Worm (Caenorhabditis elegans): Measurements from ENCODE around the gene clec-202.

The clec-202 gene

ce11 chrIV:17342667-17343066, 18.6 kb upstream of the clec-202 start, which contains the start of gene C49C3.21:
C49C3.21 (plus strand) TSS chrIV:17342967.
- TF ChIP-seq ceh-39 (tag; optimal IDR thresholded peaks at IDR 0.05) (no peak), ceh-83 (GFP tag; optimal IDR thresholded peaks at IDR 0.05) (no peak), nhr-76 (tag; optimal IDR thresholded peaks at IDR 0.05) (no peak), ces-1 (GFP tag; optimal IDR thresholded peaks at IDR 0.05) (no peak), unc-120 (tag; optimal IDR thresholded peaks at IDR 0.05; ENCODE audit: poor library complexity, severe bottlenecking) (no peak), tbx-8 (GFP tag; optimal IDR thresholded peaks at IDR 0.05) (no peak), bed-3 (GFP tag; optimal IDR thresholded peaks at IDR 0.05) (no peak), drap-1 (GFP tag; optimal IDR thresholded peaks at IDR 0.05) (no peak), nhr-2 (tag; optimal IDR thresholded peaks at IDR 0.05) (no peak), cnd-1 (tag; optimal IDR thresholded peaks at IDR 0.05) (no peak), sptf-1 (tag; optimal IDR thresholded peaks at IDR 0.05) (no peak), ham-2 (GFP tag; optimal IDR thresholded peaks at IDR 0.05) (no peak), mep-1 (tag; optimal IDR thresholded peaks at IDR 0.05) (no peak), hlh-1 (tag; optimal IDR thresholded peaks at IDR 0.05) (no peak), mab-5 (tag; optimal IDR thresholded peaks at IDR 0.05) (no peak), unc-39 (tag; optimal IDR thresholded peaks at IDR 0.05) (no peak), nhr-237 (tag; optimal IDR thresholded peaks at IDR 0.05) (no peak), sem-2 (GFP tag; optimal IDR thresholded peaks at IDR 0.05) (no peak), flh-1 (GFP tag; optimal IDR thresholded peaks at IDR 0.05) (no peak)

ce11 chrIV:17343482-17343881, 17.8 kb upstream of the clec-202 start, which contains the start of gene C49C3.11:
C49C3.11 (plus strand) TSS chrIV:17343782.
- TF ChIP-seq flh-1 (GFP tag; optimal IDR thresholded peaks at IDR 0.05) (no peak), drap-1 (GFP tag; optimal IDR thresholded peaks at IDR 0.05) (no peak), ztf-11 (tag; optimal IDR thresholded peaks at IDR 0.05) (no peak), ham-2 (GFP tag; optimal IDR thresholded peaks at IDR 0.05) (no peak), mls-2 (tag; optimal IDR thresholded peaks at IDR 0.05) (no peak), mab-5 (tag; optimal IDR thresholded peaks at IDR 0.05) (no peak), bed-3 (GFP tag; optimal IDR thresholded peaks at IDR 0.05) (no peak), sem-2 (GFP tag; optimal IDR thresholded peaks at IDR 0.05) (no peak), elt-3 (tag; optimal IDR thresholded peaks at IDR 0.05) (no peak), pha-4 (tag; optimal IDR thresholded peaks at IDR 0.05) (no peak), elt-1 (tag; optimal IDR thresholded peaks at IDR 0.05; ENCODE audit: borderline replicate concordance, insufficient read depth) (no peak), hlh-1 (tag; optimal IDR thresholded peaks at IDR 0.05) (no peak)

ce11 chrIV:17346599-17347218, 14.5 kb upstream of the clec-202 start, which contains the start of the genes clec-197 and clec-198:
clec-197 (minus strand) TSS chrIV:17346699.
clec-198 (plus strand) TSS chrIV:17347168.
- no peak for TF ChIP-seq hlh-1 (tag; optimal IDR thresholded peaks at IDR 0.05)
- TF ChIP-seq nhr-237 (tag; optimal IDR thresholded peaks at IDR 0.05), result no peak
- TF ChIP-seq elt-1 (tag; optimal IDR thresholded peaks at IDR 0.05; ENCODE audit: borderline replicate concordance, insufficient read depth), result no peak
- no peak for TF ChIP-seq sem-2 (GFP tag; optimal IDR thresholded peaks at IDR 0.05)
- no peak for TF ChIP-seq M03D4.4 (tag; optimal IDR thresholded peaks at IDR 0.05)
- TF ChIP-seq bed-3 (GFP tag; optimal IDR thresholded peaks at IDR 0.05), result no peak
- no peak for TF ChIP-seq blmp-1 (tag; optimal IDR thresholded peaks at IDR 0.05)
- TF ChIP-seq unc-120 (tag; optimal IDR thresholded peaks at IDR 0.05; ENCODE audit: poor library complexity, severe bottlenecking), result no peak
- TF ChIP-seq nhr-76 (tag; optimal IDR thresholded peaks at IDR 0.05), result no peak
- no peak for TF ChIP-seq unc-39 (tag; optimal IDR thresholded peaks at IDR 0.05)
- no peak for TF ChIP-seq ceh-39 (tag; optimal IDR thresholded peaks at IDR 0.05)
- TF ChIP-seq ceh-43 (GFP tag; optimal IDR thresholded peaks at IDR 0.05), result no peak
- TF ChIP-seq mab-5 (tag; optimal IDR thresholded peaks at IDR 0.05), result no peak
- no peak for TF ChIP-seq unc-62 (GFP tag; optimal IDR thresholded peaks at IDR 0.05)
- TF ChIP-seq lsy-2 (tag; optimal IDR thresholded peaks at IDR 0.05), result no peak

- no peak for TF ChIP-seq ztf-11 (tag; optimal IDR thresholded peaks at IDR 0.05)
These were observed 9.7 kb upstream of the clec-202 start, which contains the start of gene clec-199 for ce11 chrIV:17351586-17351985. clec-199 (plus strand) TSS chrIV:17351886.

ce11 chrIV:17367294-17367693, 6.1 kb downstream of the clec-202 start, which contains the start of gene zipt-17:
zipt-17 (minus strand) TSS chrIV:17367394.
- TF ChIP-seq lsy-2 (tag; optimal IDR thresholded peaks at IDR 0.05) (no peak), elt-3 (tag; optimal IDR thresholded peaks at IDR 0.05) (no peak), unc-39 (tag; optimal IDR thresholded peaks at IDR 0.05) (no peak), elt-1 (tag; optimal IDR thresholded peaks at IDR 0.05; ENCODE audit: borderline replicate concordance, insufficient read depth) (no peak), M03D4.4 (tag; optimal IDR thresholded peaks at IDR 0.05) (no peak), ceh-83 (GFP tag; optimal IDR thresholded peaks at IDR 0.05) (no peak), ceh-43 (GFP tag; optimal IDR thresholded peaks at IDR 0.05) (no peak), mls-2 (tag; optimal IDR thresholded peaks at IDR 0.05) (no peak), pha-4 (tag; optimal IDR thresholded peaks at IDR 0.05) (no peak), cnd-1 (tag; optimal IDR thresholded peaks at IDR 0.05) (no peak), unc-62 (GFP tag; optimal IDR thresholded peaks at IDR 0.05) (no peak), lin-13 (tag; optimal IDR thresholded peaks at IDR 0.05) (no peak), ces-1 (GFP tag; optimal IDR thresholded peaks at IDR 0.05) (no peak), lin-32 (GFP tag; optimal IDR thresholded peaks at IDR 0.05) (no peak), hlh-1 (tag; optimal IDR thresholded peaks at IDR 0.05) (no peak), nhr-2 (tag; optimal IDR thresholded peaks at IDR 0.05) (no peak), sem-2 (GFP tag; optimal IDR thresholded peaks at IDR 0.05) (no peak), mab-5 (tag; optimal IDR thresholded peaks at IDR 0.05) (no peak), zip-8 (tag; optimal IDR thresholded peaks at IDR 0.05) (no peak)

Measured in whole organism, mixed stage, embryonic.